Fruit fly (Drosophila melanogaster) whole organism, wandering third instar larva: ENCODE measurements around the gene Cht7.
A peak's percentile ranks its signal among the peaks of the same experiment; 100 is the strongest.

Source experiments
- Dif ChIP-seq: fragments of 200-275, 200-300 bp; sonication (Bioruptor generic); optimal IDR thresholded peaks from 2 replicates; lab custom pipeline; 2018; ENCODE audit warnings: missing biosample characterization, missing genetic modification characterization; ENCODE audit not compliant: partially characterized antibody
- Mio ChIP-seq: sonication (Bioruptor generic); optimal IDR thresholded peaks from 2 replicates; lab custom pipeline; 2016; ENCODE audit warnings: missing biosample characterization, missing genetic modification characterization
- Sp1 ChIP-seq: fragments of 200-800 bp; sonication (Bioruptor generic); optimal IDR thresholded peaks from 3 replicates; lab custom pipeline; 2019; ENCODE audit warnings: missing biosample characterization, mild to moderate bottlenecking, missing genetic modification characterization, moderate library complexity
- br ChIP-seq: fragments of 200-800 bp; sonication (Bioruptor generic); optimal IDR thresholded peaks from 2 replicates; lab custom pipeline; 2016; ENCODE audit warnings: missing biosample characterization, missing genetic modification characterization
- dl ChIP-seq, 2 experiments: fragments of 175-275, 200-275 bp in 1 of 2; fragments of 200-275 bp in 1 of 2; sonication (Bioruptor generic); optimal IDR thresholded peaks; lab custom pipeline; 2018; ENCODE audit warnings: mild to moderate bottlenecking in 2 of 2, missing biosample characterization in 2 of 2, missing genetic modification characterization in 2 of 2, moderate library complexity in 2 of 2; ENCODE audit not compliant: partially characterized antibody in 2 of 2, insufficient read depth in 1 of 2
- dsf ChIP-seq: sonication (Bioruptor generic); optimal IDR thresholded peaks from 2 replicates; lab custom pipeline; 2016; ENCODE audit warnings: missing biosample characterization, missing genetic modification characterization, borderline replicate concordance
- fru ChIP-seq: fragments of 200-800 bp; sonication (Bioruptor generic); optimal IDR thresholded peaks from 3 replicates; lab custom pipeline; 2016; ENCODE audit warnings: missing biosample characterization, mild to moderate bottlenecking, missing genetic modification characterization
- pan ChIP-seq: fragments of >200 bp; optimal IDR thresholded peaks from 2 replicates; lab custom pipeline; 2017
- rgr ChIP-seq: fragments of 200-800 bp; sonication (Bioruptor generic); optimal IDR thresholded peaks from 3 replicates; lab custom pipeline; 2016; ENCODE audit warnings: missing biosample characterization, mild to moderate bottlenecking, missing genetic modification characterization

- no peak for TF ChIP-seq br (GFP tag; lab: Kevin White, UChicago)
- no peak for TF ChIP-seq rgr (GFP tag; lab: Kevin White, UChicago)
- no peak for TF ChIP-seq Mio (GFP tag; lab: Kevin White, UChicago)
- TF ChIP-seq dsf: no peak
- no peak for TF ChIP-seq Sp1
- TF ChIP-seq dl (GFP tag; optimal IDR thresholded peaks at IDR 0.05; lab: Kevin White, UChicago; ENCODE audit: insufficient read depth in 1 of 2, partially characterized antibody in 2 of 2): peak in 1 of 2 experiments; percentile 40
- TF ChIP-seq fru (GFP tag; lab: Kevin White, UChicago): no peak
- TF ChIP-seq pan: no peak
- TF ChIP-seq Dif (GFP tag; lab: Kevin White, UChicago): peak; percentile 71
Observed at dm6 chr3L:3069774-3070173, 37.0 kb downstream of the Cht7 start.
